Fruit fly (Drosophila melanogaster) whole organism, embryonic: Measurements from ENCODE around the gene CG17343.

ENCODE experiments used
- CG12942 ChIP-seq: fragments of 200-800 bp; sonication (Bioruptor generic); optimal IDR thresholded peaks from 3 replicates; lab custom pipeline; 2016; ENCODE audit warnings: missing biosample characterization, missing genetic modification characterization
- CG13287 ChIP-seq: fragments of 200-800 bp; sonication (Bioruptor generic); IDR thresholded peaks from 2 replicates; pipeline ENCODE4 v1.3.6; 2022; ENCODE audit warnings: missing biosample characterization, missing genetic modification characterization; ENCODE audit not compliant: partially characterized antibody
- CG13424 ChIP-seq: fragments of 200-800 bp; sonication (Bioruptor generic); optimal IDR thresholded peaks from 2 replicates; lab custom pipeline; 2019; ENCODE audit warnings: missing biosample characterization, mild to moderate bottlenecking, missing genetic modification characterization, moderate library complexity
- CG15269 ChIP-seq: fragments of 200-800 bp; sonication (Bioruptor generic); optimal IDR thresholded peaks from 2 replicates; lab custom pipeline; 2018; ENCODE audit warnings: missing biosample characterization, mild to moderate bottlenecking, missing genetic modification characterization, moderate library complexity
- CG16779 ChIP-seq: fragments of 200-800 bp; sonication (Bioruptor generic); IDR thresholded peaks from 2 replicates; pipeline ENCODE4 v1.3.6; 2022; ENCODE audit warnings: missing biosample characterization, missing genetic modification characterization
- CG17186 ChIP-seq: fragments of 200-800 bp; sonication (Bioruptor generic); optimal IDR thresholded peaks from 3 replicates; lab custom pipeline; 2017; ENCODE audit warnings: missing biosample characterization, missing genetic modification reagents, missing genetic modification characterization
- CG17385 ChIP-seq: fragments of 200-800 bp; sonication (Bioruptor generic); optimal IDR thresholded peaks from 3 replicates; lab custom pipeline; 2018; ENCODE audit warnings: missing biosample characterization, mild to moderate bottlenecking, missing genetic modification characterization
- CG30020 ChIP-seq: fragments of 200-800 bp; optimal IDR thresholded peaks from 2 replicates; lab custom pipeline; 2019; ENCODE audit warnings: missing biosample characterization, mild to moderate bottlenecking, missing genetic modification characterization, moderate library complexity
- CG32772 ChIP-seq: fragments of 200-800 bp; sonication (Bioruptor generic); IDR thresholded peaks from 2 replicates; pipeline ENCODE4 v1.3.6; 2022; ENCODE audit warnings: missing biosample characterization, missing genetic modification characterization
- CG34422 ChIP-seq: fragments of 200-800 bp; sonication (Bioruptor generic); IDR thresholded peaks from 3 replicates; pipeline ENCODE4 v1.3.6; 2022; ENCODE audit warnings: missing biosample characterization, missing genetic modification characterization
- CG3995 ChIP-seq: fragments of 200-800 bp; sonication (Bioruptor generic); optimal IDR thresholded peaks from 3 replicates; lab custom pipeline; 2016; ENCODE audit warnings: missing biosample characterization, missing genetic modification characterization
- CG4820 ChIP-seq: fragments of 200-800 bp; sonication (Bioruptor generic); optimal IDR thresholded peaks from 3 replicates; lab custom pipeline; 2016; ENCODE audit warnings: missing biosample characterization, missing genetic modification characterization
- CG6175 ChIP-seq: fragments of 200-800 bp; sonication (Bioruptor generic); IDR thresholded peaks from 3 replicates; pipeline ENCODE4 v1.3.6; 2022; ENCODE audit warnings: missing biosample characterization, missing genetic modification characterization
- CG6791 ChIP-seq: fragments of 200-800 bp; sonication (Bioruptor generic); IDR thresholded peaks from 3 replicates; pipeline ENCODE4 v1.3.6; 2022; ENCODE audit warnings: missing biosample characterization, missing genetic modification characterization; ENCODE audit not compliant: partially characterized antibody
- CG7372 ChIP-seq: fragments of 200-800 bp; sonication (Bioruptor generic); IDR thresholded peaks from 2 replicates; pipeline ENCODE4 v1.3.6; 2022; ENCODE audit warnings: missing biosample characterization, missing genetic modification characterization
- CG7928 ChIP-seq: fragments of 200-800 bp; sonication (Bioruptor generic); optimal IDR thresholded peaks from 2 replicates; lab custom pipeline; 2017; ENCODE audit warnings: missing biosample characterization, mild to moderate bottlenecking, missing genetic modification characterization
- CG8924 ChIP-seq: fragments of 200-800 bp; optimal IDR thresholded peaks from 3 replicates; lab custom pipeline; 2019; ENCODE audit warnings: missing biosample characterization, mild to moderate bottlenecking, missing genetic modification characterization, moderate library complexity
- CG9817 ChIP-seq: fragments of 200-800 bp; sonication (Bioruptor generic); optimal IDR thresholded peaks from 2 replicates; lab custom pipeline; 2018; ENCODE audit warnings: missing biosample characterization, mild to moderate bottlenecking, missing genetic modification characterization, moderate library complexity
- Camta ChIP-seq: fragments of 200-800 bp; sonication (Bioruptor generic); optimal IDR thresholded peaks from 2 replicates; lab custom pipeline; 2016; ENCODE audit warnings: missing biosample characterization, missing genetic modification characterization
- Dip3 ChIP-seq: fragments of 200-800 bp; sonication (Bioruptor generic); optimal IDR thresholded peaks from 3 replicates; lab custom pipeline; 2016; ENCODE audit warnings: missing biosample characterization, missing genetic modification characterization
- Fer1 ChIP-seq: fragments of 200-800 bp; sonication (Bioruptor generic); optimal IDR thresholded peaks from 2 replicates; lab custom pipeline; 2017; ENCODE audit warnings: missing biosample characterization, mild to moderate bottlenecking, missing genetic modification characterization
- Gug ChIP-seq: fragments of 200-800 bp; sonication (Bioruptor generic); IDR thresholded peaks from 4 replicates; pipeline ENCODE4 v1.3.6; 2022; ENCODE audit warnings: missing biosample characterization, missing genetic modification characterization
- H2.0 ChIP-seq: fragments of 200-800 bp; sonication (Bioruptor generic); IDR thresholded peaks from 2 replicates; pipeline ENCODE4 v1.3.6; 2022; ENCODE audit warnings: missing biosample characterization, missing genetic modification characterization
- HLH54F ChIP-seq: fragments of 200-800 bp; sonication (Bioruptor generic); optimal IDR thresholded peaks from 3 replicates; lab custom pipeline; 2016; ENCODE audit warnings: missing biosample characterization, missing genetic modification characterization
- Hand ChIP-seq: fragments of 200-800 bp; sonication (Bioruptor generic); optimal IDR thresholded peaks from 2 replicates; lab custom pipeline; 2017; ENCODE audit warnings: mild to moderate bottlenecking, missing biosample characterization, missing genetic modification reagents, missing genetic modification characterization
- Hmx ChIP-seq: fragments of 200-800 bp; sonication (Bioruptor generic); optimal IDR thresholded peaks from 2 replicates; lab custom pipeline; 2016; ENCODE audit warnings: missing biosample characterization, missing genetic modification characterization
- Lpt ChIP-seq: fragments of >200 bp; optimal IDR thresholded peaks from 2 replicates; lab custom pipeline; 2018; ENCODE audit warnings: missing biosample characterization, missing genetic modification characterization
- MTF-1 ChIP-seq: fragments of 200-800 bp; sonication (Bioruptor generic); optimal IDR thresholded peaks from 2 replicates; lab custom pipeline; 2018; ENCODE audit warnings: missing biosample characterization, mild to moderate bottlenecking, missing genetic modification characterization, borderline replicate concordance
- Sry-β ChIP-seq: fragments of 200-800 bp; sonication (Bioruptor generic); optimal IDR thresholded peaks from 2 replicates; lab custom pipeline; 2018; ENCODE audit warnings: missing biosample characterization, mild to moderate bottlenecking, missing genetic modification characterization, moderate library complexity
- Tbp ChIP-seq: fragments of >200 bp; optimal IDR thresholded peaks from 2 replicates; lab custom pipeline; 2018; ENCODE audit warnings: missing biosample characterization, missing genetic modification characterization
- al ChIP-seq: fragments of 200-800 bp; sonication (Bioruptor generic); IDR thresholded peaks from 2 replicates; pipeline ENCODE4 v1.3.6; 2022; ENCODE audit warnings: missing biosample characterization, missing genetic modification characterization
- ap ChIP-seq: fragments of 200-800 bp; sonication (Bioruptor generic); IDR thresholded peaks from 2 replicates; pipeline ENCODE4 v1.3.6; 2022; ENCODE audit warnings: missing biosample characterization, missing genetic modification characterization
- ash1 ChIP-seq: fragments of 200-800 bp; sonication (Bioruptor generic); optimal IDR thresholded peaks from 2 replicates; lab custom pipeline; 2018; ENCODE audit warnings: missing biosample characterization, mild to moderate bottlenecking, missing genetic modification characterization
- chinmo ChIP-seq: fragments of 200-800 bp; sonication (Bioruptor generic); IDR thresholded peaks from 4 replicates; pipeline ENCODE4 v1.3.6; 2022; ENCODE audit warnings: missing biosample characterization, missing genetic modification characterization; ENCODE audit not compliant: partially characterized antibody
- dysf ChIP-seq: fragments of 200-800 bp; sonication (Bioruptor generic); IDR thresholded peaks from 3 replicates; pipeline ENCODE4 v1.3.6; 2022; ENCODE audit warnings: missing biosample characterization, missing genetic modification characterization
- ftz-f1 ChIP-seq: fragments of 200-800 bp; sonication (Bioruptor generic); optimal IDR thresholded peaks from 2 replicates; lab custom pipeline; 2016; ENCODE audit warnings: missing biosample characterization, missing genetic modification characterization
- gce ChIP-seq: fragments of 200-800 bp; sonication (Bioruptor generic); IDR thresholded peaks from 3 replicates; pipeline ENCODE4 v1.3.6; 2022; ENCODE audit warnings: missing biosample characterization, missing genetic modification characterization
- hth ChIP-seq: fragments of >200 bp; optimal IDR thresholded peaks from 2 replicates; lab custom pipeline; 2017; ENCODE audit warnings: inconsistent platforms
- inv ChIP-seq: fragments of 200-800 bp; sonication (Bioruptor generic); IDR thresholded peaks from 2 replicates; pipeline ENCODE4 v1.3.6; 2022; ENCODE audit warnings: missing biosample characterization, missing genetic modification characterization; ENCODE audit not compliant: partially characterized antibody
- nmo ChIP-seq: fragments of 200-800 bp; sonication (Bioruptor generic); optimal IDR thresholded peaks from 2 replicates; lab custom pipeline; 2018; ENCODE audit warnings: missing biosample characterization, mild to moderate bottlenecking, missing genetic modification characterization, moderate library complexity
- otp ChIP-seq: fragments of 200-800 bp; sonication (Bioruptor generic); IDR thresholded peaks from 3 replicates; pipeline ENCODE4, ENCODE4 v1.3.6; 2022; ENCODE audit warnings: missing biosample characterization, missing genetic modification characterization
- p53 ChIP-seq: fragments of 200-800 bp; sonication (Bioruptor generic); optimal IDR thresholded peaks from 2 replicates; lab custom pipeline; 2016; ENCODE audit warnings: missing biosample characterization, missing genetic modification characterization
- pum ChIP-seq: fragments of 200-800 bp; sonication (Bioruptor generic); optimal IDR thresholded peaks from 2 replicates; lab custom pipeline; 2016; ENCODE audit warnings: missing biosample characterization, missing genetic modification characterization
- tio ChIP-seq: fragments of 200-800 bp; sonication (Bioruptor generic); optimal IDR thresholded peaks from 2 replicates; lab custom pipeline; 2017; ENCODE audit warnings: missing biosample characterization, missing genetic modification characterization, inconsistent platforms
- tll ChIP-seq, 2 experiments: fragments of 200-800 bp in 1 of 2; fragments of >200 bp in 1 of 2; sonication (Bioruptor generic) in 1 of 2; optimal IDR thresholded peaks; 2 replicates each; lab custom pipeline; 2017 to 2019; ENCODE audit warnings: missing biosample characterization in 2 of 2, missing genetic modification characterization in 2 of 2, mild to moderate bottlenecking in 1 of 2, moderate library complexity in 1 of 2
- trem ChIP-seq: fragments of 200-800 bp; optimal IDR thresholded peaks from 3 replicates; lab custom pipeline; 2019; ENCODE audit warnings: missing biosample characterization, mild to moderate bottlenecking, missing genetic modification characterization, moderate library complexity
- trh ChIP-seq: fragments of 200-800 bp; sonication (Bioruptor generic); optimal IDR thresholded peaks from 2 replicates; lab custom pipeline; 2016; ENCODE audit warnings: missing biosample characterization, missing genetic modification characterization
- unpg ChIP-seq: fragments of 200-800 bp; sonication (Bioruptor generic); optimal IDR thresholded peaks from 3 replicates; lab custom pipeline; 2018; ENCODE audit warnings: missing biosample characterization, mild to moderate bottlenecking, missing genetic modification characterization, moderate library complexity
- vfl ChIP-seq: fragments of 200-800 bp; sonication (Bioruptor generic); optimal IDR thresholded peaks from 2 replicates; lab custom pipeline; 2016; ENCODE audit warnings: missing biosample characterization, missing genetic modification characterization

Gene CG17343

dm6 chr2L:19021278-19022220, 43.2 kb upstream of the CG17343 start (continued):
- TF ChIP-seq trh (GFP tag; lab: Kevin White, UChicago) = no peak
- TF ChIP-seq HLH54F = peak; percentile 51
- TF ChIP-seq unpg (GFP tag; lab: Kevin White, UChicago) = peak; percentile 78
- no peak for TF ChIP-seq CG32772 (GFP tag; lab: Robert Waterston, UW)
- peak; percentile 35 for TF ChIP-seq pum
- TF ChIP-seq CG17186 (GFP tag; lab: Kevin White, UChicago) = no peak
- 0 out of 3 replicates have a peak, but pooled peaks have one; percentile 22 for TF ChIP-seq CG34422
- TF ChIP-seq CG3995 = no peak
- no peak for TF ChIP-seq inv (GFP tag; lab: Robert Waterston, UW)
- no peak for TF ChIP-seq MTF-1 (GFP tag; lab: Kevin White, UChicago)
- no peak for TF ChIP-seq CG16779 (GFP tag; lab: Robert Waterston, UW)
- TF ChIP-seq Dip3 (GFP tag; lab: Kevin White, UChicago) = no peak
- peak; percentile 53; the same call in 1 of the 4 replicates for TF ChIP-seq Gug (GFP tag; lab: Robert Waterston, UW)
- TF ChIP-seq al (GFP tag; lab: Robert Waterston, UW) = no peak
- TF ChIP-seq CG17385 = peak; percentile 83
- TF ChIP-seq nmo (GFP tag; lab: Kevin White, UChicago) = peak; percentile 87
- TF ChIP-seq Fer1 (GFP tag; lab: Kevin White, UChicago) = peak; percentile 89
- no peak for TF ChIP-seq Sry-β (GFP tag; lab: Kevin White, UChicago)
- TF ChIP-seq tio = peak; percentile 67
- peak; percentile 89 for TF ChIP-seq CG13424
- no peak; the same call in 1 of the 2 replicates for TF ChIP-seq H2.0 (GFP tag; lab: Robert Waterston, UW)
- TF ChIP-seq trem (tag; lab: Kevin White, UChicago) = peak; percentile 9
- TF ChIP-seq Tbp (GFP tag; lab: Kevin White, UChicago) = no peak
- TF ChIP-seq chinmo (GFP tag; lab: Robert Waterston, UW) = 0 out of 4 replicates have a peak, but pooled peaks have one; percentile 51
- TF ChIP-seq Lpt (GFP tag; lab: Kevin White, UChicago) = no peak
- TF ChIP-seq CG6791 (GFP tag; lab: Robert Waterston, UW) = no peak
- no peak for TF ChIP-seq ash1 (GFP tag; lab: Kevin White, UChicago)
- TF ChIP-seq CG7928 = peak; percentile 26
- peak; percentile 89 for TF ChIP-seq CG8924
- peak; percentile 61 for TF ChIP-seq CG4820 (GFP tag; lab: Kevin White, UChicago)
- no peak for TF ChIP-seq hth
- TF ChIP-seq vfl = no peak
- peak; percentile 91 for TF ChIP-seq Hand (GFP tag; lab: Kevin White, UChicago)
- TF ChIP-seq CG7372 = peak; percentile 66
- TF ChIP-seq CG15269 (tag; lab: Kevin White, UChicago) = peak; percentile 87
- TF ChIP-seq p53 (GFP tag; lab: Kevin White, UChicago) = no peak
- TF ChIP-seq gce (GFP tag; lab: Robert Waterston, UW) = peak; percentile 59; the same call in 1 of the 3 replicates
- TF ChIP-seq Hmx = no peak
- TF ChIP-seq ap (GFP tag; lab: Robert Waterston, UW) = peak; percentile 38; the same call in 1 of the 2 replicates
- no peak for TF ChIP-seq ftz-f1 (GFP tag; lab: Kevin White, UChicago)
- TF ChIP-seq CG30020 (tag; lab: Kevin White, UChicago) = peak; percentile 45
- TF ChIP-seq otp (GFP tag; lab: Robert Waterston, UW) = 0 out of 3 replicates have a peak, but pooled peaks have one; percentile 24
- TF ChIP-seq dysf (GFP tag; lab: Robert Waterston, UW) = peak; percentile 87
- TF ChIP-seq CG6175 (GFP tag; lab: Robert Waterston, UW) = no peak
- TF ChIP-seq CG13287 (GFP tag; lab: Robert Waterston, UW) = no peak
- TF ChIP-seq CG12942 (GFP tag; lab: Kevin White, UChicago) = peak; percentile 56
- TF ChIP-seq Camta = no peak
- TF ChIP-seq CG9817 (tag; lab: Kevin White, UChicago) = peak; percentile 75
- TF ChIP-seq tll (GFP tag; optimal IDR thresholded peaks at IDR 0.05; lab: Kevin White, UChicago) = no peak
